Worm (Caenorhabditis elegans): ENCODE data around the gene C05B5.1.

C05B5.1 gene

ce11 chrIII:9985542-9985941, 2.7 kb downstream of the C05B5.1 start:
- TF ChIP-seq lin-39 (tag; optimal IDR thresholded peaks at IDR 0.05) (no peak), nhr-21 (tag; optimal IDR thresholded peaks at IDR 0.05) (no peak), fos-1 (tag; optimal IDR thresholded peaks at IDR 0.05) (no peak), nhr-10 (tag; optimal IDR thresholded peaks at IDR 0.05) (no peak), Y55F3AM.14 (GFP tag; optimal IDR thresholded peaks at IDR 0.05) (no peak), mab-5 (tag; optimal IDR thresholded peaks at IDR 0.05) (peak; percentile 74), ama-1 (optimal IDR thresholded peaks at IDR 0.05) (no peak), nhr-6 (tag; optimal IDR thresholded peaks at IDR 0.05) (no peak), crh-2 (tag; optimal IDR thresholded peaks at IDR 0.05) (no peak), lin-13 (GFP tag; optimal IDR thresholded peaks at IDR 0.05) (no peak), sma-3 (GFP tag; optimal IDR thresholded peaks at IDR 0.05) (no peak), unc-55 (GFP tag; optimal IDR thresholded peaks at IDR 0.05) (peak; percentile 95)

- TF ChIP-seq mab-5 (tag; optimal IDR thresholded peaks at IDR 0.05) (no peak), mdl-1 (tag; optimal IDR thresholded peaks at IDR 0.05) (no peak), nhr-25 (tag; optimal IDR thresholded peaks at IDR 0.05) (no peak), dmd-4 (tag; optimal IDR thresholded peaks at IDR 0.05) (no peak), nhr-237 (tag; optimal IDR thresholded peaks at IDR 0.05) (no peak), elt-1 (tag; optimal IDR thresholded peaks at IDR 0.05) (no peak)
Measured at ce11 chrIII:9984604-9985003, 3.6 kb downstream of the C05B5.1 start.

- TF ChIP-seq nhr-77 (tag; optimal IDR thresholded peaks at IDR 0.05) (no peak), nhr-25 (tag; optimal IDR thresholded peaks at IDR 0.05) (no peak)
Measured at ce11 chrIII:9982119-9982642, 6.1 kb downstream of the C05B5.1 start.

ce11 chrIII:9973765-9974164, 14.5 kb downstream of the C05B5.1 start, which contains the start of gene R10E12.2:
R10E12.2 (minus strand) TSS chrIII:9973865.
- no peak for TF ChIP-seq blmp-1 (tag; optimal IDR thresholded peaks at IDR 0.05; ENCODE audit: insufficient read depth)
- no peak for TF ChIP-seq nhr-23 (tag; optimal IDR thresholded peaks at IDR 0.05)
- TF ChIP-seq ZK546.5 (tag; optimal IDR thresholded peaks at IDR 0.05), result no peak
- no peak for TF ChIP-seq lsy-2 (tag; optimal IDR thresholded peaks at IDR 0.05)
- no peak for TF ChIP-seq fos-1 (tag; optimal IDR thresholded peaks at IDR 0.05)
- TF ChIP-seq sem-4 (tag; optimal IDR thresholded peaks at IDR 0.05), result no peak
- TF ChIP-seq aly-2 (tag; optimal IDR thresholded peaks at IDR 0.05), result no peak
- no peak for TF ChIP-seq alr-1 (tag; optimal IDR thresholded peaks at IDR 0.05)
- TF ChIP-seq snpc-4 (tag; optimal IDR thresholded peaks at IDR 0.05), result no peak

- TF ChIP-seq alr-1 (tag; optimal IDR thresholded peaks at IDR 0.05) (no peak), gmeb-1 (tag; optimal IDR thresholded peaks at IDR 0.05) (no peak), unc-39 (tag; optimal IDR thresholded peaks at IDR 0.05) (no peak), ceh-82 (tag; optimal IDR thresholded peaks at IDR 0.05) (no peak), unc-55 (GFP tag; optimal IDR thresholded peaks at IDR 0.05) (no peak), mbf-1 (tag; optimal IDR thresholded peaks at IDR 0.05) (no peak), sma-3 (GFP tag; optimal IDR thresholded peaks at IDR 0.05) (no peak), peb-1 (tag; optimal IDR thresholded peaks at IDR 0.05) (no peak), elt-3 (tag; optimal IDR thresholded peaks at IDR 0.05) (no peak), nhr-12 (tag; optimal IDR thresholded peaks at IDR 0.05) (no peak), mab-5 (tag; optimal IDR thresholded peaks at IDR 0.05) (no peak)
Measured at ce11 chrIII:9972192-9972811, 15.9 kb downstream of the C05B5.1 start.

- no peak for TF ChIP-seq elt-3 (tag; optimal IDR thresholded peaks at IDR 0.05)
- TF ChIP-seq sem-4 (tag; optimal IDR thresholded peaks at IDR 0.05), result no peak
- no peak for TF ChIP-seq Y55F3AM.14 (GFP tag; optimal IDR thresholded peaks at IDR 0.05)
- TF ChIP-seq sma-9 (GFP tag; optimal IDR thresholded peaks at IDR 0.05), result no peak
- no peak for TF ChIP-seq sma-9 (tag; optimal IDR thresholded peaks at IDR 0.05)
- TF ChIP-seq skn-1 (tag; optimal IDR thresholded peaks at IDR 0.05), result no peak
- no peak for TF ChIP-seq blmp-1 (tag; optimal IDR thresholded peaks at IDR 0.05; ENCODE audit: insufficient read depth)
Measured at ce11 chrIII:9969371-9969770, 18.9 kb downstream of the C05B5.1 start.
